Fruit fly (Drosophila melanogaster): Measurements from ENCODE around the gene CG31287.

The CG31287 gene

dm6 chr3R:16236713-16237641, 33.8 kb downstream of the CG31287 start (continued):
- peak; percentile 98 for TF ChIP-seq dsx (GFP tag; optimal IDR thresholded peaks at IDR 0.05; ENCODE audit: poor library complexity, severe bottlenecking)
- no peak for TF ChIP-seq Gug (GFP tag; IDR thresholded peaks at IDR 0.05)
- TF ChIP-seq ss (GFP tag; optimal IDR thresholded peaks at IDR 0.05): peak; percentile 95 to 97
- TF ChIP-seq CG7368 (GFP tag; optimal IDR thresholded peaks at IDR 0.05): peak; percentile 96
- peak; percentile 97 for TF ChIP-seq CG10669 (GFP tag; optimal IDR thresholded peaks at IDR 0.05)
- TF ChIP-seq fd85E (GFP tag; optimal IDR thresholded peaks at IDR 0.05): peak; percentile 94
- peak; percentile 74 for TF ChIP-seq vri (GFP tag; optimal IDR thresholded peaks at IDR 0.05)
- no peak for TF ChIP-seq CG6163 (GFP tag; IDR thresholded peaks at IDR 0.05)
- peak; percentile 82 for TF ChIP-seq Lpt (GFP tag; optimal IDR thresholded peaks at IDR 0.05)
- TF ChIP-seq Ets21C (GFP tag; optimal IDR thresholded peaks at IDR 0.05): peak; percentile 83
- TF ChIP-seq cyc (GFP tag; optimal IDR thresholded peaks at IDR 0.05): peak; percentile 95
- peak; percentile 96 for TF ChIP-seq spab (GFP tag; optimal IDR thresholded peaks at IDR 0.05)
- peak; percentile 84 for TF ChIP-seq fkh (GFP tag; optimal IDR thresholded peaks at IDR 0.05)
- TF ChIP-seq net (GFP tag; optimal IDR thresholded peaks at IDR 0.05): peak; percentile 96
- TF ChIP-seq CG32006 (GFP tag; optimal IDR thresholded peaks at IDR 0.05): peak; percentile 98
- peak; percentile 95 for TF ChIP-seq fd59A (GFP tag; optimal IDR thresholded peaks at IDR 0.05)
- TF ChIP-seq Eip93F (GFP tag; optimal IDR thresholded peaks at IDR 0.05): peak; percentile 98
- TF ChIP-seq CG11902 (GFP tag; optimal IDR thresholded peaks at IDR 0.05): peak; percentile 97
- peak; percentile 92 for TF ChIP-seq CG9139 (GFP tag; optimal IDR thresholded peaks at IDR 0.05)
- peak; percentile 93 for TF ChIP-seq dac (GFP tag; optimal IDR thresholded peaks at IDR 0.05)
- TF ChIP-seq svp (GFP tag): peak; percentile 92
- peak; percentile 81 for TF ChIP-seq Eip75B (GFP tag; optimal IDR thresholded peaks at IDR 0.05)
- TF ChIP-seq Eip78C (GFP tag): peak; percentile 98
- peak; percentile 96 for TF ChIP-seq CG6808 (GFP tag; optimal IDR thresholded peaks at IDR 0.05)
- peak; percentile 93 for TF ChIP-seq CG16779 (tag; optimal IDR thresholded peaks at IDR 0.05)
- TF ChIP-seq CG6276 (GFP tag; optimal IDR thresholded peaks at IDR 0.05): peak; percentile 95
- no peak for TF ChIP-seq Hr38 (GFP tag; optimal IDR thresholded peaks at IDR 0.05)
- peak; percentile 97 for TF ChIP-seq esn (GFP tag; optimal IDR thresholded peaks at IDR 0.05)
- TF ChIP-seq acj6 (GFP tag; optimal IDR thresholded peaks at IDR 0.05): peak; percentile 98

- TF ChIP-seq Met (GFP tag; optimal IDR thresholded peaks at IDR 0.05) (peak; percentile 57), CG6808 (GFP tag; optimal IDR thresholded peaks at IDR 0.05) (peak; percentile 58), Hr4 (GFP tag; optimal IDR thresholded peaks at IDR 0.05) (peak; percentile 23), CG6792 (GFP tag; optimal IDR thresholded peaks at IDR 0.05) (peak; percentile 9), CG4318 (GFP tag; optimal IDR thresholded peaks at IDR 0.05) (no peak), Ets96B (tag; optimal IDR thresholded peaks at IDR 0.05) (peak; percentile 50), topi (GFP tag; optimal IDR thresholded peaks at IDR 0.05) (peak; percentile 35), Eip93F (GFP tag; optimal IDR thresholded peaks at IDR 0.05) (no peak), fkh (GFP tag; optimal IDR thresholded peaks at IDR 0.05) (no peak), achi (GFP tag; optimal IDR thresholded peaks at IDR 0.05) (peak; percentile 32), fd59A (GFP tag; optimal IDR thresholded peaks at IDR 0.05) (peak; percentile 34), eg (GFP tag; IDR thresholded peaks at IDR 0.05) (no peak), CG32006 (GFP tag; optimal IDR thresholded peaks at IDR 0.05) (peak; percentile 55), Sox14 (GFP tag; optimal IDR thresholded peaks at IDR 0.05) (peak; percentile 55), CG1621 (tag; optimal IDR thresholded peaks at IDR 0.05) (no peak), net (GFP tag; optimal IDR thresholded peaks at IDR 0.05) (peak; percentile 15), lz (GFP tag; optimal IDR thresholded peaks at IDR 0.05) (peak; percentile 43), CG6276 (GFP tag; optimal IDR thresholded peaks at IDR 0.05) (no peak), pdm3 (GFP tag; optimal IDR thresholded peaks at IDR 0.05) (peak; percentile 53), acj6 (GFP tag; optimal IDR thresholded peaks at IDR 0.05) (peak; percentile 56), Eip78C (GFP tag) (peak; percentile 90), CG6163 (GFP tag; IDR thresholded peaks at IDR 0.05) (no peak), Sox102F (GFP tag; optimal IDR thresholded peaks at IDR 0.05) (no peak), CG9139 (GFP tag; optimal IDR thresholded peaks at IDR 0.05) (no peak), spab (GFP tag; optimal IDR thresholded peaks at IDR 0.05) (peak; percentile 40), salr (GFP tag; optimal IDR thresholded peaks at IDR 0.05) (peak in 1 of 2 experiments; percentile 48), CG7368 (GFP tag; optimal IDR thresholded peaks at IDR 0.05) (peak; percentile 22), Lpt (GFP tag; optimal IDR thresholded peaks at IDR 0.05) (no peak), OdsH (GFP tag; optimal IDR thresholded peaks at IDR 0.05) (peak; percentile 47), Gug (GFP tag; IDR thresholded peaks at IDR 0.05) (no peak), Ets21C (GFP tag; optimal IDR thresholded peaks at IDR 0.05) (peak; percentile 1), CG11294 (GFP tag; IDR thresholded peaks at IDR 0.05) (no peak)
Measured at dm6 chr3R:16238016-16238710, 35.0 kb downstream of the CG31287 start.

All from whole organism, prepupa.